Fruit fly (Drosophila melanogaster): ENCODE results near the gene Naa40.

Gene Naa40

DNA sequence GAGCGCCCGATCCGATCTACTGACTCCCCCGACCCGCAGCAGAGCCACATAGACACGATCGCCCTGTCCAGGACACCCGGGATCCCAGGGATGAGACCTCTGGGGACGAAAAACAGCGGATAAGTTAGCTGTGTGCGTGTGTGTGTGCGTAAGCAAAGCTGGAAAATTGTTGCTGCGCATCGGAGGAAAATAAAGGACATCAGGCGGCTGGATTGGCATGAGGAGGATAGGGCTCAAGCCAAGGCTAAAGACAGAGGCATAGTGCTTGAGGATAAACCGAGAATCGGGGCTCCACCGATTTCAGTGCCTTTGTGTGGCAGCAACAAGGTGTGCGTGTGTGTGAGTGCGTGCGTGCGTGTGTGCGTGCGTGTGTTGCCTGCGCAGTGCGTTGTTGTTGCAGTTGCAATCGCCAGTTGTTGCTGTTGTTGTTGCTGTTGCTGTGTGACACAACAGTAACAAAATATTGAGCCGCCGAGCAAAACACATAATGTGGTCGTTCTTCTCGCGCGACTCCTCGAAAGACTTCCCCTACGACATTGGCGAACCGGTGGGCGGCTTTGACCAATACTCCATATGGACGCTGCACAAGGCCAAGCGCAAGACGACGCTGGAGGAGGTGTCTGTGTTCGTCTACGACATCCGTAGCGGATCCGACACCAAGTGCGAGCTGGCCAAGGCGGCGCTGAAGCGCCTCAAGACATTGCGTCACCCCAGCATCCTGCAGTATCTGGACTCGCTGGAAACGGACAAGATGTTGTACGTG is 24.7 kb upstream of the Naa40 start:
- TF ChIP-seq CG13424 (tag; optimal IDR thresholded peaks at IDR 0.05) (no peak), CG30020 (tag; optimal IDR thresholded peaks at IDR 0.05) (no peak), da (GFP tag; optimal IDR thresholded peaks at IDR 0.05) (no peak), B-H2 (GFP tag; optimal IDR thresholded peaks at IDR 0.05) (no peak), CG1647 (GFP tag; optimal IDR thresholded peaks at IDR 0.05) (no peak), CG8478 (optimal IDR thresholded peaks at IDR 0.05) (peak; percentile 95), Hr39 (optimal IDR thresholded peaks at IDR 0.05) (peak; percentile 99), Asciz (GFP tag; optimal IDR thresholded peaks at IDR 0.05) (no peak), Nf-YC (tag; optimal IDR thresholded peaks at IDR 0.05) (no peak), ato (GFP tag; IDR thresholded peaks at IDR 0.05; ENCODE audit: partially characterized antibody) (no peak), NC2α (GFP tag; optimal IDR thresholded peaks at IDR 0.05) (no peak), ewg (GFP tag; optimal IDR thresholded peaks at IDR 0.05) (no peak), Ets65A (GFP tag) (no peak), NFAT (GFP tag; IDR thresholded peaks at IDR 0.05) (no peak), CG16813 (GFP tag; IDR thresholded peaks at IDR 0.05; ENCODE audit: partially characterized antibody) (no peak), Hand (GFP tag; optimal IDR thresholded peaks at IDR 0.05) (no peak), luna (GFP tag; optimal IDR thresholded peaks at IDR 0.05) (no peak), CG18476 (GFP tag; optimal IDR thresholded peaks at IDR 0.05) (no peak), Aef1 (GFP tag; IDR thresholded peaks at IDR 0.05) (peak; percentile 16; the same call in 1 of the 3 replicates), al (GFP tag; IDR thresholded peaks at IDR 0.05) (no peak), Fer1 (GFP tag; optimal IDR thresholded peaks at IDR 0.05) (no peak), Dip2 (GFP tag; IDR thresholded peaks at IDR 0.05) (no peak), CG2116 (GFP tag; optimal IDR thresholded peaks at IDR 0.05) (no peak), CG12942 (GFP tag; optimal IDR thresholded peaks at IDR 0.05) (no peak), CG17328 (GFP tag; IDR thresholded peaks at IDR 0.05) (no peak), BtbVII (GFP tag; optimal IDR thresholded peaks at IDR 0.05) (no peak), CG15479 (GFP tag; optimal IDR thresholded peaks at IDR 0.05) (no peak), oc (tag; optimal IDR thresholded peaks at IDR 0.05) (no peak), CG18619 (GFP tag; optimal IDR thresholded peaks at IDR 0.05) (no peak), CG14860 (GFP tag; IDR thresholded peaks at IDR 0.05; ENCODE audit: partially characterized antibody) (0 out of 3 replicates have a peak, but pooled peaks have one; percentile 5), CG4360 (GFP tag; IDR thresholded peaks at IDR 0.05) (peak; percentile 90), Scr (GFP tag; IDR thresholded peaks at IDR 0.05; ENCODE audit: partially characterized antibody) (peak; percentile 50; the same call in 1 of the 2 replicates), Opbp (GFP tag; IDR thresholded peaks at IDR 0.05; ENCODE audit: partially characterized antibody) (no peak), C15 (GFP tag; IDR thresholded peaks at IDR 0.05) (no peak), hkb (optimal IDR thresholded peaks at IDR 0.05) (no peak), hkb (GFP tag; IDR thresholded peaks at IDR 0.05) (no peak), CG31224 (GFP tag; IDR thresholded peaks at IDR 0.05) (no peak), peb (GFP tag; IDR thresholded peaks at IDR 0.05) (no peak), sr (GFP tag; IDR thresholded peaks at IDR 0.05) (no peak), jing (GFP tag; optimal IDR thresholded peaks at IDR 0.05) (no peak), vvl (GFP tag; IDR thresholded peaks at IDR 0.05) (no peak), CG7839 (tag; optimal IDR thresholded peaks at IDR 0.05) (no peak), Blimp-1 (GFP tag; optimal IDR thresholded peaks at IDR 0.05) (no peak), eve (GFP tag; optimal IDR thresholded peaks at IDR 0.05) (no peak), YL-1 (GFP tag; optimal IDR thresholded peaks at IDR 0.05) (no peak), Med (GFP tag) (peak; percentile 40), CG16815 (GFP tag; optimal IDR thresholded peaks at IDR 0.05) (no peak), ATbp (GFP tag; optimal IDR thresholded peaks at IDR 0.05) (no peak), CG6654 (GFP tag; optimal IDR thresholded peaks at IDR 0.05) (no peak), CG11695 (GFP tag; IDR thresholded peaks at IDR 0.05) (no peak), Mad (GFP tag; optimal IDR thresholded peaks at IDR 0.05) (no peak)
